Fruit fly (Drosophila melanogaster): ENCODE data around the gene yellow-k.
A peak's percentile ranks its signal among the peaks of the same experiment; 100 is the strongest.

The yellow-k gene

DNA sequence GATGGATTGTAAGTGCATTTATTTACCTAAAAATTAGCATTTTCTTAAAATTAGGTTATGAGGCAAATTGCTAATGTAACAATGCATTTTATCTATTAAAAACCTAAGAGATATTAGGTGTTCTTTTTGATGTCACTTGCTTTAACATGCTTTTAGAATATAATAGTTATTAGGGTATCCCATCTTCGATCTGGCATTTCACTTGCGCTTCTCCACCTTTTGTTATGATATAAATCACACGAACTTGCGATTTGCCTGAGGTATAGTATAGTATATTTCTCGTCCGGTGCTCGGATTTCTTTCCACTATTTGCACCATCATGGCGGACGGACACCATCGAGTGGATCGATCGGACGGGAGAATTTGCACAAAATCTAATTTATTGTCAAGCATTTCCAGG, 9.7 kb downstream of the yellow-k start:
- no peak for TF ChIP-seq lola (GFP tag; optimal IDR thresholded peaks at IDR 0.05)
- TF ChIP-seq pan (optimal IDR thresholded peaks at IDR 0.05): no peak
- no peak for TF ChIP-seq HLH106 (tag; optimal IDR thresholded peaks at IDR 0.05)
- TF ChIP-seq ey (GFP tag; optimal IDR thresholded peaks at IDR 0.05): no peak
- no peak for TF ChIP-seq GATAd (GFP tag; optimal IDR thresholded peaks at IDR 0.05)
- no peak for TF ChIP-seq CG9705 (GFP tag; optimal IDR thresholded peaks at IDR 0.05)
- no peak for TF ChIP-seq Hr83 (GFP tag; optimal IDR thresholded peaks at IDR 0.05; ENCODE audit: poor library complexity, severe bottlenecking)
- no peak for TF ChIP-seq Hr78 (GFP tag; optimal IDR thresholded peaks at IDR 0.05)
- no peak for TF ChIP-seq Dif (GFP tag; optimal IDR thresholded peaks at IDR 0.05; ENCODE audit: partially characterized antibody)
- TF ChIP-seq Sp1 (GFP tag; optimal IDR thresholded peaks at IDR 0.05): no peak
- no peak for TF ChIP-seq sv (GFP tag; optimal IDR thresholded peaks at IDR 0.05)
- no peak for TF ChIP-seq Abd-B (GFP tag; optimal IDR thresholded peaks at IDR 0.05)
- TF ChIP-seq rgr (GFP tag; optimal IDR thresholded peaks at IDR 0.05): no peak
- TF ChIP-seq h (GFP tag; optimal IDR thresholded peaks at IDR 0.05): no peak
- TF ChIP-seq dsf (GFP tag; optimal IDR thresholded peaks at IDR 0.05; ENCODE audit: borderline replicate concordance): no peak
- no peak for TF ChIP-seq foxo (GFP tag; optimal IDR thresholded peaks at IDR 0.05)
- no peak for TF ChIP-seq Dfd (GFP tag; optimal IDR thresholded peaks at IDR 0.05)

DNA sequence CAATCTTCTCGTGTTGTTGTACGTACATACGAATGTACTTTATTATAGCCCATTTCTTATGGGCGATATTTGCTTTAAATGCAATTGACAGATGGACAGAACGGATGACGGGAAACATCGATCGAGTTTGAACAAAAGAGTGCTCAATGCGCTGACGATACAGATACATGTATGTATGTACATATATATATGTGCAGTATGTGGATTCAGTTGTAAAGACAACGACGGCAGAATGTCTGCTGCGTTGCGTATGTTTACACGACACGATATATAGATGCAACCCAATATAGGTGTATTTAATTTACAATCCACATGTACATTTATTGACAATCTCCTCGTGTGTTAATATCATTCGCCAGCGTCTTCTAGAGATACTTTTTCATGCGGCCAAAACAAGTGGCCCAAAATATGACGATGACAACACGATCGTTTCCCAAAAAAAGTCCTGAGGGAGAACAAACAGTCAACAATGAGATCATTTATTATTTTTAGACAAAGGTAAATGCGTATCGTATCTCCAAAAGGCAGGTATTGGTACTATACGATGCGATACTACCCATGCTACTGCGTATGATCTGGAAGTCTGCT, 10.3 kb downstream of the yellow-k start:
- no peak for TF ChIP-seq Vsx2 (GFP tag; optimal IDR thresholded peaks at IDR 0.05; ENCODE audit: partially characterized antibody)
- no peak for TF ChIP-seq CG32264 (GFP tag; optimal IDR thresholded peaks at IDR 0.05)
- no peak for TF ChIP-seq woc (GFP tag; optimal IDR thresholded peaks at IDR 0.05)
- no peak for TF ChIP-seq N (GFP tag; optimal IDR thresholded peaks at IDR 0.05)
- no peak for TF ChIP-seq Abd-B (GFP tag; optimal IDR thresholded peaks at IDR 0.05)
- no peak for TF ChIP-seq CG9705 (GFP tag; optimal IDR thresholded peaks at IDR 0.05)
- no peak for TF ChIP-seq sv (GFP tag; optimal IDR thresholded peaks at IDR 0.05)
- no peak for TF ChIP-seq dsf (GFP tag; optimal IDR thresholded peaks at IDR 0.05; ENCODE audit: borderline replicate concordance)
- TF ChIP-seq Rel (GFP tag; optimal IDR thresholded peaks at IDR 0.05): no peak
- no peak for TF ChIP-seq Rel (tag; optimal IDR thresholded peaks at IDR 0.05)
- TF ChIP-seq Mio (GFP tag; optimal IDR thresholded peaks at IDR 0.05): no peak
- TF ChIP-seq sage (GFP tag; optimal IDR thresholded peaks at IDR 0.05): peak; percentile 64
- TF ChIP-seq pan (optimal IDR thresholded peaks at IDR 0.05): no peak
- TF ChIP-seq Myc (optimal IDR thresholded peaks at IDR 0.05): no peak
- peak; percentile 41 for TF ChIP-seq fru (GFP tag; optimal IDR thresholded peaks at IDR 0.05)
- TF ChIP-seq Jra (GFP tag; optimal IDR thresholded peaks at IDR 0.05): no peak
- TF ChIP-seq Dif (GFP tag; optimal IDR thresholded peaks at IDR 0.05; ENCODE audit: partially characterized antibody): no peak
- no peak for TF ChIP-seq tai (GFP tag; optimal IDR thresholded peaks at IDR 0.05)
- TF ChIP-seq lola (GFP tag; optimal IDR thresholded peaks at IDR 0.05): no peak
- peak; percentile 47 for TF ChIP-seq OdsH (GFP tag; optimal IDR thresholded peaks at IDR 0.05)
- TF ChIP-seq dmrt93B (GFP tag; optimal IDR thresholded peaks at IDR 0.05): no peak
- no peak for TF ChIP-seq Hr83 (GFP tag; optimal IDR thresholded peaks at IDR 0.05; ENCODE audit: poor library complexity, severe bottlenecking)
- TF ChIP-seq HLH106 (tag; optimal IDR thresholded peaks at IDR 0.05): no peak
- TF ChIP-seq foxo (GFP tag; optimal IDR thresholded peaks at IDR 0.05): no peak
- TF ChIP-seq Hnf4 (GFP tag; optimal IDR thresholded peaks at IDR 0.05): peak; percentile 25
- TF ChIP-seq GATAd (GFP tag; optimal IDR thresholded peaks at IDR 0.05): no peak
- TF ChIP-seq Dfd (GFP tag; optimal IDR thresholded peaks at IDR 0.05): no peak
- no peak for TF ChIP-seq jim (GFP tag; optimal IDR thresholded peaks at IDR 0.05)
- peak; percentile 54 for TF ChIP-seq h (GFP tag; optimal IDR thresholded peaks at IDR 0.05)
- no peak for TF ChIP-seq Hr78 (GFP tag; optimal IDR thresholded peaks at IDR 0.05)
- no peak for TF ChIP-seq psq (GFP tag; optimal IDR thresholded peaks at IDR 0.05)
- peak; percentile 58 for TF ChIP-seq brk (GFP tag; optimal IDR thresholded peaks at IDR 0.05)
- TF ChIP-seq CrebA (GFP tag; optimal IDR thresholded peaks at IDR 0.05; ENCODE audit: borderline replicate concordance): no peak
- no peak for TF ChIP-seq ey (GFP tag; optimal IDR thresholded peaks at IDR 0.05)
- TF ChIP-seq usp (GFP tag; optimal IDR thresholded peaks at IDR 0.05): no peak
- TF ChIP-seq br (GFP tag; optimal IDR thresholded peaks at IDR 0.05): peak; percentile 15
- peak; percentile 26 for TF ChIP-seq rgr (GFP tag; optimal IDR thresholded peaks at IDR 0.05)
- TF ChIP-seq dl (GFP tag; optimal IDR thresholded peaks at IDR 0.05; ENCODE audit: insufficient read depth in 1 of 2, partially characterized antibody in 2 of 2): no peak
- TF ChIP-seq Sp1 (GFP tag; optimal IDR thresholded peaks at IDR 0.05): peak; percentile 50
